Worm (Caenorhabditis elegans) whole organism, midembryonic: ENCODE data around the gene mcp-1.

Source experiments
- T22C8.4 ChIP-seq: fragments of 200-800 bp; sonication (Bioruptor generic); IDR thresholded peaks from 2 replicates; pipeline ENCODE4 v1.3.6; 2022; ENCODE audit warnings: missing genetic modification characterization, missing compliant biosample characterization
- cog-1 ChIP-seq: sonication (generic microtip); optimal IDR thresholded peaks from 2 replicates; lab custom pipeline; 2016; ENCODE audit warnings: missing genetic modification characterization, missing compliant biosample characterization
- flt-1 ChIP-seq: fragments of 200-800 bp; sonication (Bioruptor generic); IDR thresholded peaks from 2 replicates; pipeline ENCODE4 v1.3.6; 2022; ENCODE audit warnings: missing genetic modification characterization, missing compliant biosample characterization
- klf-2 ChIP-seq: fragments of 200-800 bp; sonication (Bioruptor generic); conservative IDR thresholded peaks from 2 replicates; pipeline ENCODE4 v1.3.6; 2022; ENCODE audit warnings: missing genetic modification reagents, missing genetic modification characterization, missing compliant biosample characterization
- med-1 ChIP-seq: sonication (generic microtip); optimal IDR thresholded peaks from 2 replicates; lab custom pipeline; 2017; ENCODE audit warnings: missing genetic modification characterization, mild to moderate bottlenecking, missing compliant biosample characterization, antibody characterized with exemption, missing genetic modification reagents; ENCODE audit not compliant: insufficient read depth
- ref-1 ChIP-seq: fragments of 200-800 bp; sonication (Bioruptor generic); conservative IDR thresholded peaks from 2 replicates; pipeline ENCODE4 v1.3.6; 2022; ENCODE audit warnings: missing genetic modification reagents, missing genetic modification characterization, missing compliant biosample characterization
- tab-1 ChIP-seq: fragments of 200-800 bp; sonication (Bioruptor generic); IDR thresholded peaks from 2 replicates; pipeline ENCODE4 v1.3.6; 2022; ENCODE audit warnings: missing genetic modification characterization, missing compliant biosample characterization
- ztf-23 ChIP-seq: fragments of 200-800 bp; sonication (Bioruptor generic); IDR thresholded peaks from 2 replicates; pipeline ENCODE4 v1.3.6; 2022; ENCODE audit warnings: missing genetic modification reagents, missing genetic modification characterization, missing compliant biosample characterization
- ztf-29 ChIP-seq: fragments of 200-800 bp; sonication (Bioruptor generic); IDR thresholded peaks from 2 replicates; pipeline ENCODE4 v1.3.6; 2022; ENCODE audit warnings: missing genetic modification reagents, missing genetic modification characterization, missing compliant biosample characterization

mcp-1 gene

DNA sequence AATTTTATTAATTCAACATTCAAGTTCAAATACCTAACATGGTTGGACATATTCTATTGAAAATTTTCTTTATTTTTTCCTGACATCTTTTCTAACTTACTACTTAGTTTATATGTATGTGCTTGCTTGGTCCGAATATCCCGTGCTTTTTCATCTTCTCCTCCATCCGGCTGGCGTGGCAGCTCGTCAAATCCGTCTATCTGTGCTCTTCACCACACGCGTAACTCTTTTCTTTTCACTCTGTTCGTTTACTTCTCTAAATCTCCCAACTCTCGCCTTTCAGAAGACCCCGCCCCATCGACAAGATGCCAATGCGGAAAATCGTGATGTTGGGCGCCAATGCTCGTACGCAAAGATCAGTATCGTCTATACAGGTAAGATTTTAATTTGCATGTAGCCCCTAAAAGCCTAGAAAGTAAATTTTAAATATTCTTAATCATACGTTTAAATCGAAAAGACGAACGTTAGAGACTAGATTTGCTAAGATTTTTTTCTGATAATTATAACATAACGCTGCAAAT is 3.1 kb downstream of the mcp-1 start:
- TF ChIP-seq flt-1 = no peak
- no peak for TF ChIP-seq ztf-29 (GFP tag; lab: Robert Waterston, UW)

DNA sequence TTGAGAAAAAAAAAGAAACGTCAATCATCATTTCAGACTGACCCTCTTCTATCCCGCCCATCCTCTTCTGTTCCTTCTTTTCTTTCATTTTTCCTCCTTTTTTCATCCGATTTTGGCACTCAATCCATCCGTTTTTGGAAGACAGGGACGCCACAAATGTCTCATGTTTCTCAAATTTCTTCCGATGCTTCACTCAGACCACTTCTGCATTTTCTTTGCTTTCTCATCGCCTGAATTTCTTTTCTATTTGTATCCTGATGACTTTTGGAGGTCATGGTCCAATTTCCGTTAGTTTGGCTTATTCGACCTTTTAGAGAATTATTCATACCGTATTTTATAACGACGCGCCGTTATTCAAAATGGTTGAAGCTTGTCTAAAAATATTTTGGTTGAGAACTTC is 11.0 kb downstream of the mcp-1 start:
- TF ChIP-seq ztf-23 (GFP tag; lab: Robert Waterston, UW) (no peak), ztf-29 (GFP tag; lab: Robert Waterston, UW) (no peak), tab-1 (no peak), ref-1 (GFP tag; lab: Robert Waterston, UW) (no peak), med-1 (no peak), flt-1 (no peak), T22C8.4 (GFP tag; lab: Robert Waterston, UW) (no peak), cog-1 (tag; lab: Kevin White, UChicago) (no peak), klf-2 (no peak)

DNA sequence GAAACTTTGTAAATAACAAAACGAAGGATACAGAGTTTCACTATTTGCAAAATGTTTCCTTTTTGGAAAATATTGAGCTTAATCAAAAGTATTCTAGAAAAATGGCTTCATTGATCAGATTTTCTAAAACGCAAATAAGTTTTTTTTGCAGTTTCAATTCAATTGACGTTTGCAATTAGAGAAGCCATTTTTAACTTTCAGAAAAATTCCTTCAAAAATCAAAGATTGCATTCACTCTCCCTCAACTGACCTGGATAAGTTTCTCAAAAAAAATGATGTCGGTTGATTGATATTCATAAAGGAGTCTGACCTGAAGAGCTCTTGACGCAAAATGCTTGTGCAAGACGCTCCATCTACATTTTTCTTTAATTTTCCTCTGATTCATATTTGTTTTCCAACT is 12.1 kb downstream of the mcp-1 start:
- TF ChIP-seq ztf-23 (GFP tag; lab: Robert Waterston, UW) (no peak), ztf-29 (GFP tag; lab: Robert Waterston, UW) (no peak), ref-1 (GFP tag; lab: Robert Waterston, UW) (no peak), med-1 (no peak), tab-1 (no peak), klf-2 (no peak), cog-1 (tag; lab: Kevin White, UChicago) (no peak), T22C8.4 (GFP tag; lab: Robert Waterston, UW) (no peak)

DNA sequence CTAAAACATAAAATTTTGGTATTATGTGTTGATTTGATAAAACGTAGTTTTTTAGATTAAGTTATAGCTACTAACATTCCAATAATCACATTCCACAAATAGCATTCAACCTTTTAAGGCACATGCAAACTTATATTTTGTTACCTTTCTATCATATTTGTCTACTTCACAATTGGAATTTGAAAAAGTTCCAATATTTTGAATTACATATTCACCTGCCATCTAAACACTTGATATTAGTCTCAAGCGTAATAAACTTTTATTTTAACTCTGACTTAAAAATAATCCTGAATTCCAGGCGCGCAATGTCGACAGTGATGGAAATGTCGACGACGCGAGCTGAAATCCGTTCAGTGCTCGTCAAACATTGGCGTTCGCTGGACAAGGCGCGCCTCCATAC is 14.1 kb downstream of the mcp-1 start, which contains the start of gene acy-2:
Gene acy-2, plus strand, starts transcription at position 301 of the 400 bp plus-strand sequence.
- no peak for TF ChIP-seq ref-1 (GFP tag; lab: Robert Waterston, UW)

DNA sequence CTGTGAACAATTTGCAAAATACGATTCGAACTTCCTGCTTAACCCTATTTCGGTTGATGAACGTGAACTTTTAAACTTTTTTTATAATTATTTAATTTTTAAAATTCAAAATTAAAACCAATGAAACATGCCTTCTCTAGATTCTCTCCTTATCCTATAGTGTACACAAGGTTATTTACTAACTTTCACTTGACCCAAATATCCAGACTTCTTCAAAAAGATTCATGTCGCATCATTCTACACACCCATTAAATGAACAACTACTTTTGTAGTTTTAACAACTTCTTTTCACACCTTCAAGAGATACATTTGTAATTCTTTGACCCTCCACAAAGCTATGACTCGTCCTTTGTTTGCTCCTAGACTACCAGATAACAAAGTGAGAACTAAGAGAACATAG is 21.1 kb downstream of the mcp-1 start:
- TF ChIP-seq tab-1 = no peak
- no peak for TF ChIP-seq ztf-29 (GFP tag; lab: Robert Waterston, UW)
- no peak for TF ChIP-seq klf-2
- TF ChIP-seq flt-1 = no peak
- TF ChIP-seq ztf-23 (GFP tag; lab: Robert Waterston, UW) = no peak
- TF ChIP-seq T22C8.4 (GFP tag; lab: Robert Waterston, UW) = no peak
- no peak for TF ChIP-seq med-1
- no peak for TF ChIP-seq cog-1 (tag; lab: Kevin White, UChicago)
- no peak for TF ChIP-seq ref-1 (GFP tag; lab: Robert Waterston, UW)

DNA sequence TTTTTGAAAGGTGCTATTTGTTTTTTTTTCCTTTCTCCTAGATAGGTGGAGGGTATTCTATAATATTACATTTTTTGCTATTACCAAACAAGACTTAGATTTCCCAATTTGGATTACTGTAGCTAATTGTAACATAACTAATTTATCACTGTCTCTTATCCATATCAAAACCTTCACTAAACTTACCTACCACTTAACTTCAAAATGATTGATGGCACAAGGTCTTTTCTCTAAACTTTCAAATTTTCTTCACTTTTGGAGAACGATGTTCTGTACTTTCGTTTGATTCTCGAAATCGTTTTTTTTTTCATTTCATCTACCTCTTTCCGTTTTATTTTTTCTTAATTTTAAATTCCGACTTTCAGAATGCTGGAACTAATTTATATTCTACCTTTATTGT is 21.8 kb downstream of the mcp-1 start, which contains the start of gene dhs-16:
Gene dhs-16, plus strand, starts transcription at position 366 of the 400 bp plus-strand sequence.
- TF ChIP-seq T22C8.4 (GFP tag; lab: Robert Waterston, UW) = no peak
- no peak for TF ChIP-seq ref-1 (GFP tag; lab: Robert Waterston, UW)
- no peak for TF ChIP-seq ztf-29 (GFP tag; lab: Robert Waterston, UW)
- TF ChIP-seq ztf-23 (GFP tag; lab: Robert Waterston, UW) = no peak
- no peak for TF ChIP-seq tab-1
- TF ChIP-seq med-1 = no peak
- no peak for TF ChIP-seq klf-2
- no peak for TF ChIP-seq flt-1
- no peak for TF ChIP-seq cog-1 (tag; lab: Kevin White, UChicago)

DNA sequence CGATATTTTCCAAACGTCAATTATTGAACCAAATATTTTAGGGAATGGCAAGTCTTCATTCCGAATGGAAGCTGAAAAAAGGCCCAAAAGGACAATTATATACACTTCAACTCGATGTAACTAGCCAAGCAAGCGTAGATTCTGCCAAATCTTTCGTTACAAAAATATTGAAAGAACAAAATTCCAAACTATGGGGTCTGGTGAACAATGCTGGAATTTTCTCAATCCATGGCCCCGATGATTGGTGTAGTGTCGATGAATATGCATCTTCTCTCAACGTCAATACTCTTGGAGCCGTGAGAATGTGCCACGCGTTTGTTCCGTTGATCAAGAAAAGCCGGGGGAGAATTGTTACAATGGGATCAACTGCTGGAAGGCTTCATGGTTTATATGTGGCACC is 22.6 kb downstream of the mcp-1 start:
- TF ChIP-seq ref-1 (GFP tag; lab: Robert Waterston, UW) (no peak), tab-1 (no peak), med-1 (no peak), ztf-29 (GFP tag; lab: Robert Waterston, UW) (no peak), cog-1 (tag; lab: Kevin White, UChicago) (no peak), T22C8.4 (GFP tag; lab: Robert Waterston, UW) (no peak), ztf-23 (GFP tag; lab: Robert Waterston, UW) (no peak), klf-2 (no peak), flt-1 (no peak)

DNA sequence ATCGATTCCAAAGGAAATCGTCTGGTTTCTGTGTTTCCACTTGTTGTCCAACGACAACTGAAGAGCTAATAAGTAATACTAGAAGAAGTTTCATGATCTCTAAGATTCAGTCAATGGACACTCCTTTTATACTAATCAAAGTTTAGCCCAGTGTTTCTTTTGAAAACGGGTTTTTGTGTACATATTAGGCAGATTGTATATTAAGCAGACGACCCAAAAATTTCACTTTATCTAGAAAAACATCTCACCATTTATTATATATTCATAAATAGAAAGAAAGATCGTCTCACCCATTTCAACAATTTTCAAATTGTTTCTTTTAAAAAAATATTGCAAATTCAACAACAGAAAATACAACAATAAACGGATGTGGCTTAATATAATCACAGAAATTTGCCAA is 25.1 kb downstream of the mcp-1 start, which contains the start of gene C10F3.7:
Gene C10F3.7, minus strand, starts transcription at position 101 of the 400 bp plus-strand sequence.
- TF ChIP-seq klf-2 (no peak), cog-1 (tag; lab: Kevin White, UChicago) (no peak), ztf-23 (GFP tag; lab: Robert Waterston, UW) (no peak), flt-1 (no peak), tab-1 (no peak), ztf-29 (GFP tag; lab: Robert Waterston, UW) (no peak), ref-1 (GFP tag; lab: Robert Waterston, UW) (no peak), T22C8.4 (GFP tag; lab: Robert Waterston, UW) (no peak), med-1 (no peak)

DNA sequence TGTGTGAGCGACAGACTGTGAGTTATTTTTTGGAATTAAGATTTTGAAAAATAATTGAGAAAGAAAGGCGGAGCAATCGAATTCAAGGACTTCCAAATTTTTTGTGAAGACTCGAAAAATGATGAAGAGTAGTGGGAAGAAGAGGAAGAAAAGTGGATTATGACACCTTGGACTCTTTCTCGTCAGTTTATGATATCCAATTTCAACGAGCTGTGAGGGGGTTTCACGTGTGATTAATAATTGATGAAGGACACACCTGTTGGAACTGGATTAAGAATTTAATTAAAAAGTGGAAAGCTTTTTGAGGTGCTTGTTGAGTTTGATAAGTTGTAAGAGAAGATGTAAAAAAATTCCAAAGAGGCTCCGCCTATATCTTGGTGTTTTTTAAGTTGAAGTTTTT is 28.8 kb downstream of the mcp-1 start, which contains the start of gene fut-8:
Gene fut-8, minus strand, starts transcription at position 101 of the 400 bp plus-strand sequence.
- TF ChIP-seq tab-1 (no peak), T22C8.4 (GFP tag; lab: Robert Waterston, UW) (no peak), ztf-23 (GFP tag; lab: Robert Waterston, UW) (no peak), klf-2 (no peak), flt-1 (no peak), med-1 (no peak), ref-1 (GFP tag; lab: Robert Waterston, UW) (no peak), ztf-29 (GFP tag; lab: Robert Waterston, UW) (no peak), cog-1 (tag; lab: Kevin White, UChicago) (no peak)

DNA sequence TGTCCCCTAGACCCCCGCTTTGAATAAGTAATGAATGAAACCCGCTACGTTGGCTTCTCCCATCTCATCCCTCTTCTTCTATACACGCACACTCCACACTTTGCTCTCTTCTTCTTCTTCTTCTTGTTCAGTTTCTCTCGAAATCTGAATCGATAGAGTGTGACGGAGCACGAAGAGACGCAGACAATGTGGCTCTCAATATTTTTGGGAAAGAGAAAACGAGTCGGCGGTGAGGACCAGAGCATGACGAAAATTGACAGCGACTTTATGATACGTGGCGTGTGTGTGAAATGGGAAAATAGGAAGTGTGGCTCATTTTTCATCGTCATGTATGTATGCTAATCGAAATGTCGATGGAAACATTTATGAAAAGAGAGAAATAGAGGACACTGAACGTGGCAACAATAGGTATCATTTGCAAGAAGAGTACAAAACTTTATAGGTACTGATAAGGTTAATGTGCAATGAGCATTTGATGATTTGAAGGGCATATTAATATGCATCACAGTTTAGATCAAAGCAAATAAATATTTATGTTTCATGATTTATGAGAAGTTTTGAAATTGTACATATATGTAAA is 30.0 kb downstream of the mcp-1 start:
- TF ChIP-seq cog-1 (tag; lab: Kevin White, UChicago) = peak; percentile 60
- TF ChIP-seq T22C8.4 (GFP tag; lab: Robert Waterston, UW) = no peak
- TF ChIP-seq klf-2 = no peak
- TF ChIP-seq ztf-29 (GFP tag; lab: Robert Waterston, UW) = no peak
